Worm (Caenorhabditis elegans) whole organism, L2 larva: ENCODE data around the gene C05D9.3.

Experiments
- C34F6.9 ChIP-seq: fragments of 150-350 bp; optimal IDR thresholded peaks from 2 replicates; lab custom pipeline; 2014; ENCODE audit warnings: missing biosample characterization, missing genetic modification characterization
- F13H6.1 ChIP-seq: sonication (generic microtip); optimal IDR thresholded peaks from 2 replicates; lab custom pipeline; 2016; ENCODE audit warnings: missing genetic modification characterization, missing compliant biosample characterization
- R02D3.7 ChIP-seq: fragments of 150-350 bp; optimal IDR thresholded peaks from 2 replicates; lab custom pipeline; 2014; ENCODE audit warnings: missing biosample characterization, missing genetic modification characterization
- alr-1 ChIP-seq: fragments of 150-350 bp; optimal IDR thresholded peaks from 2 replicates; lab custom pipeline; 2014; ENCODE audit warnings: missing biosample characterization, missing genetic modification characterization
- aly-2 ChIP-seq: fragments of 150-350 bp; optimal IDR thresholded peaks from 2 replicates; lab custom pipeline; 2014; ENCODE audit warnings: missing biosample characterization, missing genetic modification characterization
- ama-1 ChIP-seq: fragments of 150-350 bp; optimal IDR thresholded peaks from 2 replicates; lab custom pipeline; 2018; ENCODE audit warnings: inconsistent platforms
- blmp-1 ChIP-seq: sonication (generic microtip); optimal IDR thresholded peaks from 2 replicates; lab custom pipeline; 2017; ENCODE audit warnings: missing genetic modification characterization, mild to moderate bottlenecking, missing compliant biosample characterization, antibody characterized with exemption, moderate library complexity; ENCODE audit not compliant: insufficient read depth
- ceh-16 ChIP-seq: fragments of 150-350 bp; optimal IDR thresholded peaks from 2 replicates; lab custom pipeline; 2014; ENCODE audit warnings: missing biosample characterization, missing genetic modification characterization
- ceh-82 ChIP-seq: fragments of 150-350 bp; optimal IDR thresholded peaks from 2 replicates; lab custom pipeline; 2014; ENCODE audit warnings: missing biosample characterization, missing genetic modification characterization
- crh-2 ChIP-seq: sonication (generic microtip); optimal IDR thresholded peaks from 2 replicates; lab custom pipeline; 2017; ENCODE audit warnings: missing biosample characterization, missing genetic modification characterization
- dmd-4 ChIP-seq: sonication (generic microtip); optimal IDR thresholded peaks from 2 replicates; lab custom pipeline; 2017; ENCODE audit warnings: missing biosample characterization, missing genetic modification characterization
- egl-27 ChIP-seq: sonication (generic microtip); optimal IDR thresholded peaks from 3 replicates; lab custom pipeline; 2017; ENCODE audit warnings: missing biosample characterization, missing genetic modification reagents, missing genetic modification characterization
- fos-1 ChIP-seq: fragments of 150-350 bp; optimal IDR thresholded peaks from 2 replicates; lab custom pipeline; 2014; ENCODE audit warnings: missing biosample characterization, missing genetic modification characterization
- gmeb-1 ChIP-seq: fragments of 150-350 bp; optimal IDR thresholded peaks from 2 replicates; lab custom pipeline; 2014; ENCODE audit warnings: missing biosample characterization, missing genetic modification characterization
- lin-11 ChIP-seq: fragments of 150-350 bp; sonication (generic microtip); optimal IDR thresholded peaks from 2 replicates; lab custom pipeline; 2014; ENCODE audit warnings: missing biosample characterization, missing genetic modification characterization, inconsistent platforms, mixed read lengths
- lin-13 ChIP-seq: fragments of 150-350 bp; optimal IDR thresholded peaks from 2 replicates; lab custom pipeline; 2014; ENCODE audit warnings: missing biosample characterization, missing genetic modification reagents, missing genetic modification characterization
- lin-39 ChIP-seq: fragments of 150-350 bp; optimal IDR thresholded peaks from 2 replicates; lab custom pipeline; 2014; ENCODE audit warnings: missing biosample characterization, missing genetic modification reagents, missing genetic modification characterization
- lsy-2 ChIP-seq, 2 experiments: fragments of 150-350 bp in 1 of 2; sonication (generic microtip) in 1 of 2; optimal IDR thresholded peaks; 2 replicates each; lab custom pipeline; 2014 to 2017; ENCODE audit warnings: missing biosample characterization in 2 of 2, missing genetic modification characterization in 2 of 2
- mbf-1 ChIP-seq: sonication (generic microtip); optimal IDR thresholded peaks from 2 replicates; lab custom pipeline; 2017; ENCODE audit warnings: missing biosample characterization, missing genetic modification characterization
- mdl-1 ChIP-seq, 2 experiments: fragments of 150-350 bp in 1 of 2; sonication (generic microtip) in 1 of 2; optimal IDR thresholded peaks; 2 replicates each; lab custom pipeline; 2017; ENCODE audit warnings: missing biosample characterization in 2 of 2, missing genetic modification characterization in 2 of 2
- nhr-11 ChIP-seq: fragments of 150-350 bp; optimal IDR thresholded peaks from 2 replicates; lab custom pipeline; 2014; ENCODE audit warnings: missing biosample characterization, missing genetic modification characterization
- nhr-129 ChIP-seq: fragments of 150-350 bp; optimal IDR thresholded peaks from 2 replicates; lab custom pipeline; 2014; ENCODE audit warnings: missing biosample characterization, missing genetic modification characterization
- nhr-21 ChIP-seq: fragments of 150-350 bp; optimal IDR thresholded peaks from 2 replicates; lab custom pipeline; 2014; ENCODE audit warnings: missing biosample characterization, missing genetic modification characterization
- nhr-23 ChIP-seq: fragments of 150-350 bp; optimal IDR thresholded peaks from 2 replicates; lab custom pipeline; 2014; ENCODE audit warnings: missing biosample characterization, missing genetic modification reagents, missing genetic modification characterization
- nhr-237 ChIP-seq: fragments of 150-350 bp; optimal IDR thresholded peaks from 2 replicates; lab custom pipeline; 2014; ENCODE audit warnings: missing biosample characterization, missing genetic modification characterization
- nhr-25 ChIP-seq: fragments of 150-350 bp; sonication (generic microtip); optimal IDR thresholded peaks from 3 replicates; lab custom pipeline; 2014; ENCODE audit warnings: missing biosample characterization, missing genetic modification characterization
- nhr-6 ChIP-seq: fragments of 150-350 bp; optimal IDR thresholded peaks from 2 replicates; lab custom pipeline; 2014; ENCODE audit warnings: missing biosample characterization, missing genetic modification characterization
- nhr-77 ChIP-seq: fragments of 150-350 bp; optimal IDR thresholded peaks from 2 replicates; lab custom pipeline; 2014; ENCODE audit warnings: missing biosample characterization, missing genetic modification characterization
- peb-1 ChIP-seq: fragments of 150-350 bp; optimal IDR thresholded peaks from 2 replicates; lab custom pipeline; 2014; ENCODE audit warnings: missing biosample characterization, missing genetic modification characterization
- sem-4 ChIP-seq: fragments of 150-350 bp; optimal IDR thresholded peaks from 2 replicates; lab custom pipeline; 2014; ENCODE audit warnings: missing biosample characterization, missing genetic modification reagents, missing genetic modification characterization
- skn-1 ChIP-seq: sonication (generic microtip); optimal IDR thresholded peaks from 2 replicates; lab custom pipeline; 2017; ENCODE audit warnings: missing biosample characterization, missing genetic modification characterization
- sma-3 ChIP-seq: sonication (generic microtip); optimal IDR thresholded peaks from 2 replicates; lab custom pipeline; 2016; ENCODE audit warnings: missing genetic modification reagents, missing genetic modification characterization, missing compliant biosample characterization
- sma-9 ChIP-seq, 2 experiments: fragments of 150-350 bp in 1 of 2; sonication (generic microtip) in 1 of 2; optimal IDR thresholded peaks; 2 replicates each; lab custom pipeline; 2014 to 2016; ENCODE audit warnings: missing genetic modification characterization in 2 of 2, mild to moderate bottlenecking in 1 of 2, missing biosample characterization in 1 of 2, missing compliant biosample characterization in 1 of 2, missing genetic modification reagents in 1 of 2, moderate library complexity in 1 of 2
- unc-39 ChIP-seq: fragments of 150-350 bp; optimal IDR thresholded peaks from 2 replicates; lab custom pipeline; 2014; ENCODE audit warnings: missing biosample characterization, missing genetic modification characterization
- unc-55 ChIP-seq: fragments of 150-350 bp; sonication (generic microtip); optimal IDR thresholded peaks from 3 replicates; lab custom pipeline; 2014; ENCODE audit warnings: missing biosample characterization, missing genetic modification reagents, missing genetic modification characterization
- unc-62 ChIP-seq: fragments of 150-350 bp; optimal IDR thresholded peaks from 2 replicates; lab custom pipeline; 2014; ENCODE audit warnings: missing biosample characterization, missing genetic modification reagents, missing genetic modification characterization
- ztf-1 ChIP-seq: fragments of 200-800 bp; sonication (Bioruptor generic); conservative IDR thresholded peaks from 2 replicates; pipeline ENCODE4 v1.3.6; 2022; ENCODE audit warnings: missing genetic modification characterization, missing compliant biosample characterization
- ztf-11 ChIP-seq: sonication (generic microtip); optimal IDR thresholded peaks from 2 replicates; lab custom pipeline; 2017; ENCODE audit warnings: missing biosample characterization, missing genetic modification characterization

The C05D9.3 gene

ce11 chrX:1123471-1123870 is 11.8 kb downstream of the C05D9.3 start:
- TF ChIP-seq skn-1 (tag; lab: Kevin White, UChicago) = no peak
- TF ChIP-seq nhr-25 (tag; lab: Kevin White, UChicago) = peak; percentile 47
- TF ChIP-seq, all 48 proteins: peak for 1

- TF ChIP-seq nhr-25 (tag; lab: Kevin White, UChicago) (peak; percentile 36), blmp-1 (tag; lab: Kevin White, UChicago) (peak; percentile 45), R02D3.7 (no peak)
Measured at ce11 chrX:1124146-1124545, 12.4 kb downstream of the C05D9.3 start, which contains the start of gene C05D9.9. Gene C05D9.9 (minus strand): TSS chrX:1124246.

ce11 chrX:1125426-1125825 is 13.7 kb downstream of the C05D9.3 start, which contains the start of gene lmp-2:
Gene lmp-2 (plus strand): TSS chrX:1125615.
- TF ChIP-seq fos-1 (tag; lab: Kevin White, UChicago) = peak; percentile 50
- TF ChIP-seq alr-1 (tag; lab: Kevin White, UChicago) = no peak
- TF ChIP-seq sma-9 (GFP tag; optimal IDR thresholded peaks at IDR 0.05; lab: Kevin White, UChicago) = peak; percentile 11
- no peak for TF ChIP-seq sma-9 (tag; optimal IDR thresholded peaks at IDR 0.05; lab: Kevin White, UChicago)
- peak; percentile 12 for TF ChIP-seq crh-2 (tag; lab: Kevin White, UChicago)

ce11 chrX:1126207-1126606 is 14.5 kb downstream of the C05D9.3 start:
- TF ChIP-seq nhr-23 (tag; lab: Kevin White, UChicago) = no peak
- TF ChIP-seq skn-1 (tag; lab: Kevin White, UChicago) = no peak
- TF ChIP-seq crh-2 (tag; lab: Kevin White, UChicago) = no peak
- no peak for TF ChIP-seq F13H6.1 (tag; lab: Kevin White, UChicago)
- no peak for TF ChIP-seq ceh-16 (tag; lab: Kevin White, UChicago)
- TF ChIP-seq nhr-237 (tag; lab: Kevin White, UChicago) = no peak
- no peak for TF ChIP-seq sem-4
- no peak for TF ChIP-seq C34F6.9 (tag; lab: Kevin White, UChicago)
- TF ChIP-seq nhr-25 (tag; lab: Kevin White, UChicago) = no peak
- TF ChIP-seq lin-13 (GFP tag; lab: Kevin White, UChicago) = no peak
- no peak for TF ChIP-seq nhr-6 (tag; lab: Kevin White, UChicago)
- no peak for TF ChIP-seq ztf-11 (tag; lab: Kevin White, UChicago)
- no peak for TF ChIP-seq blmp-1 (tag; lab: Kevin White, UChicago)
- no peak for TF ChIP-seq peb-1 (tag; lab: Kevin White, UChicago)
- no peak for TF ChIP-seq lin-11
- no peak for TF ChIP-seq nhr-21 (tag; lab: Kevin White, UChicago)
- no peak for TF ChIP-seq alr-1 (tag; lab: Kevin White, UChicago)
- no peak for TF ChIP-seq unc-55 (GFP tag; lab: Kevin White, UChicago)
- no peak for TF ChIP-seq nhr-77
- TF ChIP-seq nhr-11 = no peak

ce11 chrX:1128503-1129036 is 16.9 kb downstream of the C05D9.3 start, which contains the start of gene snx-1:
Gene snx-1 (plus strand): TSS chrX:1128986.
- TF ChIP-seq unc-55 (GFP tag; lab: Kevin White, UChicago) = peak; percentile 55
- no peak for TF ChIP-seq lin-39
- TF ChIP-seq lin-13 (GFP tag; lab: Kevin White, UChicago) = no peak
- no peak for TF ChIP-seq unc-62 (GFP tag; lab: Kevin White, UChicago)
- TF ChIP-seq egl-27 (tag; lab: Kevin White, UChicago) = no peak
- no peak for TF ChIP-seq blmp-1 (tag; lab: Kevin White, UChicago)
- no peak for TF ChIP-seq dmd-4 (tag; lab: Kevin White, UChicago)
- TF ChIP-seq unc-39 (tag; lab: Kevin White, UChicago) = no peak
- peak; percentile 30 for TF ChIP-seq gmeb-1 (tag; lab: Kevin White, UChicago)
- no peak for TF ChIP-seq nhr-6 (tag; lab: Kevin White, UChicago)
- TF ChIP-seq ceh-82 (tag; lab: Kevin White, UChicago) = no peak
- peak; percentile 18 for TF ChIP-seq ceh-16 (tag; lab: Kevin White, UChicago)
- TF ChIP-seq F13H6.1 (tag; lab: Kevin White, UChicago) = peak; percentile 23
- peak; percentile 49 for TF ChIP-seq crh-2 (tag; lab: Kevin White, UChicago)
- TF ChIP-seq ama-1 (lab: Kevin White, UChicago) = no peak
- TF ChIP-seq sem-4 = no peak
- TF ChIP-seq lin-11 = peak; percentile 0
- TF ChIP-seq C34F6.9 (tag; lab: Kevin White, UChicago) = peak; percentile 54
- TF ChIP-seq fos-1 (tag; lab: Kevin White, UChicago) = peak; percentile 94
- TF ChIP-seq aly-2 (tag; lab: Kevin White, UChicago) = no peak
- TF ChIP-seq nhr-25 (tag; lab: Kevin White, UChicago) = peak; percentile 21
- TF ChIP-seq mdl-1 (tag; optimal IDR thresholded peaks at IDR 0.05; lab: Kevin White, UChicago) = peak in 1 of 2 experiments; percentile 68
- TF ChIP-seq mbf-1 (tag; lab: Kevin White, UChicago) = no peak
- TF ChIP-seq alr-1 (tag; lab: Kevin White, UChicago) = no peak
- TF ChIP-seq sma-3 (GFP tag; lab: Kevin White, UChicago) = peak; percentile 62
- peak; percentile 61 for TF ChIP-seq nhr-129 (tag; lab: Kevin White, UChicago)
- peak; percentile 5 for TF ChIP-seq sma-9 (GFP tag; optimal IDR thresholded peaks at IDR 0.05; lab: Kevin White, UChicago)
- TF ChIP-seq sma-9 (tag; optimal IDR thresholded peaks at IDR 0.05; lab: Kevin White, UChicago) = no peak
- TF ChIP-seq lsy-2 (tag; optimal IDR thresholded peaks at IDR 0.05; lab: Kevin White, UChicago) = peak in 1 of 2 experiments; percentile 24
- no peak for TF ChIP-seq nhr-23 (tag; lab: Kevin White, UChicago)
- TF ChIP-seq nhr-77 = no peak
- no peak for TF ChIP-seq ztf-11 (tag; lab: Kevin White, UChicago)
- TF ChIP-seq ztf-1 (GFP tag; lab: Robert Waterston, UW) = no peak
